Fruit fly (Drosophila melanogaster): Measurements from ENCODE around the gene RabX2.

- TF ChIP-seq CTCF (optimal IDR thresholded peaks at IDR 0.05) (no peak), CG8478 (optimal IDR thresholded peaks at IDR 0.05) (no peak)
These were observed 29.6 kb upstream of the RabX2 start for dm6 chrX:10387672-10388071.
